Fruit fly (Drosophila melanogaster) whole organism, embryonic: ENCODE results near the gene CG17177.
A peak's percentile ranks its signal among the peaks of the same experiment; 100 is the strongest.

Experiments
- Atf-2 ChIP-seq: fragments of 200-800 bp; sonication (Bioruptor generic); optimal IDR thresholded peaks from 2 replicates; lab custom pipeline; 2016; ENCODE audit warnings: missing biosample characterization, missing genetic modification characterization
- Atf3 ChIP-seq: fragments of 200-800 bp; sonication (Bioruptor generic); optimal IDR thresholded peaks from 3 replicates; lab custom pipeline; 2016; ENCODE audit warnings: missing biosample characterization, missing genetic modification characterization
- B-H2 ChIP-seq: fragments of 200-800 bp; sonication (Bioruptor generic); optimal IDR thresholded peaks from 2 replicates; lab custom pipeline; 2018; ENCODE audit warnings: missing biosample characterization, mild to moderate bottlenecking, missing genetic modification characterization
- Bteb2 ChIP-seq: fragments of 200-800 bp; sonication (Bioruptor generic); optimal IDR thresholded peaks from 2 replicates; lab custom pipeline; 2016; ENCODE audit warnings: missing biosample characterization, missing genetic modification characterization
- CG10654 ChIP-seq: fragments of 200-800 bp; sonication (Bioruptor generic); optimal IDR thresholded peaks from 2 replicates; lab custom pipeline; 2016; ENCODE audit warnings: missing biosample characterization, missing genetic modification characterization
- CG11723 ChIP-seq: fragments of 200-800 bp; sonication (Bioruptor generic); optimal IDR thresholded peaks from 2 replicates; lab custom pipeline; 2017; ENCODE audit warnings: missing biosample characterization, mild to moderate bottlenecking, missing genetic modification characterization
- CG12104 ChIP-seq: fragments of 200-800 bp; sonication (Bioruptor generic); optimal IDR thresholded peaks from 3 replicates; lab custom pipeline; 2016; ENCODE audit warnings: missing biosample characterization, missing genetic modification characterization
- CG12769 ChIP-seq: fragments of 200-800 bp; sonication (Bioruptor generic); optimal IDR thresholded peaks from 2 replicates; lab custom pipeline; 2019; ENCODE audit warnings: missing biosample characterization, mild to moderate bottlenecking, missing genetic modification characterization, moderate library complexity
- CG13296 ChIP-seq: fragments of 200-800 bp; sonication (Bioruptor generic); optimal IDR thresholded peaks from 3 replicates; lab custom pipeline; 2018; ENCODE audit warnings: missing biosample characterization, mild to moderate bottlenecking, missing genetic modification characterization
- CG14441 ChIP-seq: fragments of 200-800 bp; sonication (Bioruptor generic); IDR thresholded peaks from 2 replicates; pipeline ENCODE4 v1.3.6; 2022; ENCODE audit warnings: missing biosample characterization, missing genetic modification characterization
- CG16779 ChIP-seq: fragments of 200-800 bp; sonication (Bioruptor generic); IDR thresholded peaks from 2 replicates; pipeline ENCODE4 v1.3.6; 2022; ENCODE audit warnings: missing biosample characterization, missing genetic modification characterization
- CG18599 ChIP-seq: fragments of 200-800 bp; sonication (Bioruptor generic); optimal IDR thresholded peaks from 3 replicates; lab custom pipeline; 2017; ENCODE audit warnings: missing biosample characterization, missing genetic modification characterization, mild to moderate bottlenecking, moderate library complexity, missing genetic modification reagents
- CG4820 ChIP-seq: fragments of 200-800 bp; sonication (Bioruptor generic); optimal IDR thresholded peaks from 3 replicates; lab custom pipeline; 2016; ENCODE audit warnings: missing biosample characterization, missing genetic modification characterization
- CG6765 ChIP-seq: fragments of 200-800 bp; sonication (Bioruptor generic); optimal IDR thresholded peaks from 3 replicates; lab custom pipeline; 2017; ENCODE audit warnings: missing biosample characterization, mild to moderate bottlenecking, missing genetic modification characterization
- CG8290 ChIP-seq, 3 experiments: fragments of 200-800 bp; sonication (Bioruptor generic); optimal IDR thresholded peaks; 2 replicates each; lab custom pipeline; 2016 to 2019; ENCODE audit warnings: missing biosample characterization in 3 of 3, missing genetic modification characterization in 3 of 3, mild to moderate bottlenecking in 2 of 3, moderate library complexity in 1 of 3
- CTCF ChIP-seq: fragments of 200-800 bp; sonication (Bioruptor generic); optimal IDR thresholded peaks from 2 replicates; lab custom pipeline; 2017; ENCODE audit warnings: missing biosample characterization, mild to moderate bottlenecking, missing genetic modification characterization, moderate library complexity
- CrebB ChIP-seq: fragments of 200-800 bp; sonication (Bioruptor generic); optimal IDR thresholded peaks from 3 replicates; lab custom pipeline; 2018; ENCODE audit warnings: missing biosample characterization, mild to moderate bottlenecking, missing genetic modification characterization
- D ChIP-seq, 2 experiments: fragments of 200-800 bp in 1 of 2; fragments of >200 bp in 1 of 2; sonication (Bioruptor generic) in 1 of 2; optimal IDR thresholded peaks; 2 replicates in 1 of 2; 3 replicates in 1 of 2; lab custom pipeline; 2017; ENCODE audit warnings: mild to moderate bottlenecking in 1 of 2, missing biosample characterization in 1 of 2, missing genetic modification characterization in 1 of 2, missing genetic modification reagents in 1 of 2
- Dbx ChIP-seq: fragments of 200-800 bp; sonication (Bioruptor generic); IDR thresholded peaks from 3 replicates; pipeline ENCODE4 v1.3.6; 2022; ENCODE audit warnings: missing biosample characterization, missing genetic modification characterization
- Dip3 ChIP-seq: fragments of 200-800 bp; sonication (Bioruptor generic); optimal IDR thresholded peaks from 3 replicates; lab custom pipeline; 2016; ENCODE audit warnings: missing biosample characterization, missing genetic modification characterization
- Dll ChIP-seq: fragments of 200-800 bp; sonication (Bioruptor generic); IDR thresholded peaks from 4 replicates; pipeline ENCODE4 v1.3.6; 2022; ENCODE audit warnings: missing biosample characterization, missing genetic modification characterization; ENCODE audit not compliant: partially characterized antibody
- Doc3 ChIP-seq: fragments of 200-800 bp; sonication (Bioruptor generic); IDR thresholded peaks from 3 replicates; pipeline ENCODE4 v1.3.6; 2022; ENCODE audit warnings: missing biosample characterization, missing genetic modification characterization; ENCODE audit not compliant: partially characterized antibody
- GATAe ChIP-seq: fragments of 200-800 bp; sonication (Bioruptor generic); conservative IDR thresholded peaks from 2 replicates; pipeline ENCODE4 v1.3.6; 2022; ENCODE audit warnings: missing biosample characterization, missing genetic modification characterization
- Gsc ChIP-seq: fragments of 200-800 bp; sonication (Bioruptor generic); IDR thresholded peaks from 2 replicates; pipeline ENCODE4 v1.3.6; 2022; ENCODE audit warnings: missing biosample characterization, missing genetic modification characterization
- HmgD ChIP-seq: fragments of 200-800 bp; sonication (Bioruptor generic); optimal IDR thresholded peaks from 3 replicates; lab custom pipeline; 2016; ENCODE audit warnings: missing biosample characterization, missing genetic modification characterization
- Meics ChIP-seq: fragments of 200-800 bp; sonication (Bioruptor generic); optimal IDR thresholded peaks from 2 replicates; lab custom pipeline; 2017; ENCODE audit warnings: missing biosample characterization, mild to moderate bottlenecking, missing genetic modification characterization
- Poxn ChIP-seq: fragments of 200-800 bp; sonication (Bioruptor generic); IDR thresholded peaks from 2 replicates; pipeline ENCODE4 v1.3.6; 2022; ENCODE audit warnings: missing biosample characterization, missing genetic modification characterization
- Ravus ChIP-seq: fragments of 200-800 bp; sonication (Bioruptor generic); IDR thresholded peaks from 2 replicates; pipeline ENCODE4 v1.3.6; 2022; ENCODE audit warnings: missing biosample characterization, missing genetic modification characterization
- Side ChIP-seq: fragments of 200-800 bp; sonication (Bioruptor generic); optimal IDR thresholded peaks from 2 replicates; lab custom pipeline; 2016; ENCODE audit warnings: missing biosample characterization, missing genetic modification characterization
- YL-1 ChIP-seq: fragments of 200-800 bp; sonication (Bioruptor generic); optimal IDR thresholded peaks from 3 replicates; lab custom pipeline; 2017; ENCODE audit warnings: missing biosample characterization, mild to moderate bottlenecking, missing genetic modification characterization
- bcd ChIP-seq: fragments of 200-800 bp; sonication (Bioruptor generic); optimal IDR thresholded peaks from 2 replicates; lab custom pipeline; 2017; ENCODE audit warnings: missing biosample characterization, mild to moderate bottlenecking, missing genetic modification characterization
- bsh ChIP-seq, 2 experiments: fragments of 200-800 bp; sonication (Bioruptor generic); optimal IDR thresholded peaks; 2 replicates each; lab custom pipeline; 2017 to 2018; ENCODE audit warnings: mild to moderate bottlenecking in 2 of 2, missing biosample characterization in 2 of 2, missing genetic modification characterization in 2 of 2, moderate library complexity in 1 of 2
- cato ChIP-seq: fragments of 200-800 bp; sonication (Bioruptor generic); optimal IDR thresholded peaks from 2 replicates; lab custom pipeline; 2016; ENCODE audit warnings: missing biosample characterization, missing genetic modification characterization, borderline replicate concordance
- crp ChIP-seq, 2 experiments: fragments of 200-800 bp; sonication (Bioruptor generic); optimal IDR thresholded peaks; 2 replicates in 1 of 2; 3 replicates in 1 of 2; lab custom pipeline; 2017; ENCODE audit warnings: missing biosample characterization in 2 of 2, missing genetic modification characterization in 2 of 2, mild to moderate bottlenecking in 1 of 2, moderate library complexity in 1 of 2
- cwo ChIP-seq: fragments of 200-800 bp; sonication (Bioruptor generic); optimal IDR thresholded peaks from 3 replicates; lab custom pipeline; 2017; ENCODE audit warnings: missing biosample characterization, missing genetic modification characterization, mild to moderate bottlenecking, moderate library complexity, missing genetic modification reagents
- da ChIP-seq: fragments of 200-800 bp; sonication (Bioruptor generic); optimal IDR thresholded peaks from 2 replicates; lab custom pipeline; 2016; ENCODE audit warnings: missing biosample characterization, missing genetic modification characterization
- disco-r ChIP-seq: fragments of 200-800 bp; sonication (Bioruptor generic); optimal IDR thresholded peaks from 2 replicates; lab custom pipeline; 2016; ENCODE audit warnings: missing biosample characterization, missing genetic modification characterization
- dmrt99B ChIP-seq: fragments of 200-800 bp; sonication (Bioruptor generic); optimal IDR thresholded peaks from 2 replicates; lab custom pipeline; 2018; ENCODE audit warnings: missing biosample characterization, mild to moderate bottlenecking, missing genetic modification characterization, moderate library complexity
- dpn ChIP-seq, 2 experiments: fragments of 200-800 bp; sonication (Bioruptor generic); optimal IDR thresholded peaks; 3 replicates each; lab custom pipeline; 2016; ENCODE audit warnings: missing biosample characterization in 2 of 2, missing genetic modification characterization in 2 of 2
- en ChIP-seq: fragments of 200-800 bp; sonication (Bioruptor generic); optimal IDR thresholded peaks from 2 replicates; lab custom pipeline; 2016; ENCODE audit warnings: missing biosample characterization, missing genetic modification characterization
- ewg ChIP-seq: fragments of 200-800 bp; sonication (Bioruptor generic); optimal IDR thresholded peaks from 3 replicates; lab custom pipeline; 2017; ENCODE audit warnings: mild to moderate bottlenecking, missing biosample characterization, missing genetic modification reagents, missing genetic modification characterization
- fu2 ChIP-seq: fragments of 200-800 bp; sonication (Bioruptor generic); optimal IDR thresholded peaks from 2 replicates; lab custom pipeline; 2016; ENCODE audit warnings: missing biosample characterization, missing genetic modification characterization
- gro ChIP-seq: fragments of 200-800 bp; sonication (Bioruptor generic); optimal IDR thresholded peaks from 2 replicates; lab custom pipeline; 2016; ENCODE audit warnings: missing biosample characterization, missing genetic modification characterization
- gt ChIP-seq: fragments of 200-800 bp; sonication (Bioruptor generic); IDR thresholded peaks from 2 replicates; pipeline ENCODE4 v1.3.6; 2022; ENCODE audit warnings: missing biosample characterization, missing genetic modification characterization
- lilli ChIP-seq: fragments of 200-800 bp; sonication (Bioruptor generic); optimal IDR thresholded peaks from 3 replicates; lab custom pipeline; 2016; ENCODE audit warnings: missing biosample characterization, missing genetic modification characterization
- nom ChIP-seq: fragments of 200-800 bp; sonication (Bioruptor generic); optimal IDR thresholded peaks from 2 replicates; lab custom pipeline; 2017; ENCODE audit warnings: missing biosample characterization, missing genetic modification characterization, mild to moderate bottlenecking, moderate library complexity, missing genetic modification reagents
- sisA ChIP-seq: fragments of 200-800 bp; sonication (Bioruptor generic); IDR thresholded peaks from 2 replicates; pipeline ENCODE4 v1.3.6; 2022; ENCODE audit warnings: missing biosample characterization, missing genetic modification characterization
- tap ChIP-seq: fragments of 200-800 bp; optimal IDR thresholded peaks from 3 replicates; lab custom pipeline; 2019; ENCODE audit warnings: missing biosample characterization, mild to moderate bottlenecking, missing genetic modification characterization, moderate library complexity
- tgo ChIP-seq: fragments of 200-800 bp; sonication (Bioruptor generic); IDR thresholded peaks from 3 replicates; pipeline ENCODE4 v1.3.6; 2022; ENCODE audit warnings: missing biosample characterization, missing genetic modification characterization
- tna ChIP-seq: fragments of 200-800 bp; sonication (Bioruptor generic); IDR thresholded peaks from 2 replicates; pipeline ENCODE4 v1.3.6; 2022; ENCODE audit warnings: missing biosample characterization, missing genetic modification characterization; ENCODE audit not compliant: partially characterized antibody

The CG17177 gene

dm6 chr3L:14708053-14708452 is 6.6 kb upstream of the CG17177 start (continued):
- no peak for TF ChIP-seq Dbx (GFP tag; lab: Robert Waterston, UW)
- no peak for TF ChIP-seq crp (GFP tag; optimal IDR thresholded peaks at IDR 0.05; lab: Kevin White, UChicago)
- no peak for TF ChIP-seq ewg (GFP tag; lab: Kevin White, UChicago)
- no peak for TF ChIP-seq Doc3 (GFP tag; lab: Robert Waterston, UW)
- TF ChIP-seq Side (GFP tag; lab: Kevin White, UChicago), result no peak
- no peak for TF ChIP-seq CG12104 (GFP tag; lab: Kevin White, UChicago)
- TF ChIP-seq HmgD, result no peak
- peak; percentile 64 for TF ChIP-seq CG18599 (GFP tag; lab: Kevin White, UChicago)
- TF ChIP-seq YL-1 (GFP tag; lab: Kevin White, UChicago), result no peak
- TF ChIP-seq dmrt99B (tag; lab: Kevin White, UChicago), result peak; percentile 44
- no peak for TF ChIP-seq CTCF (GFP tag; lab: Kevin White, UChicago)
- 0 out of 3 replicates have a peak, but pooled peaks have one; percentile 19 for TF ChIP-seq tgo (GFP tag; lab: Robert Waterston, UW)
- TF ChIP-seq fu2 (GFP tag; lab: Kevin White, UChicago), result peak; percentile 1
- no peak for TF ChIP-seq CG11723 (GFP tag; lab: Kevin White, UChicago)
- peak; percentile 54 for TF ChIP-seq CG12769 (tag; lab: Kevin White, UChicago)
- no peak for TF ChIP-seq CG4820 (GFP tag; lab: Kevin White, UChicago)
- no peak for TF ChIP-seq Atf-2 (GFP tag; lab: Kevin White, UChicago)
- peak; percentile 12 for TF ChIP-seq Dip3
- TF ChIP-seq CG16779 (GFP tag; lab: Robert Waterston, UW), result peak; percentile 48; the same call in 1 of the 2 replicates
- TF ChIP-seq Dll, result no peak
- TF ChIP-seq CG14441 (GFP tag; lab: Robert Waterston, UW), result 0 out of 2 replicates have a peak, but pooled peaks have one; percentile 32
- TF ChIP-seq Ravus, result no peak
- TF ChIP-seq Atf3 (GFP tag; lab: Kevin White, UChicago), result no peak
- peak; percentile 23 for TF ChIP-seq CrebB (tag; lab: Kevin White, UChicago)
- TF ChIP-seq Bteb2 (GFP tag; lab: Kevin White, UChicago), result no peak
- TF ChIP-seq en (GFP tag; lab: Kevin White, UChicago), result no peak
- no peak for TF ChIP-seq sisA (GFP tag; lab: Robert Waterston, UW)
- peak; percentile 59 for TF ChIP-seq CG13296
- no peak for TF ChIP-seq nom
- no peak for TF ChIP-seq GATAe (GFP tag; lab: Robert Waterston, UW)
- TF ChIP-seq tna, result no peak
- peak in 1 of 2 experiments; percentile 38 for TF ChIP-seq dpn (GFP tag; optimal IDR thresholded peaks at IDR 0.05; lab: Kevin White, UChicago)
- peak; percentile 44 for TF ChIP-seq Meics (GFP tag; lab: Kevin White, UChicago)
- TF ChIP-seq Poxn (GFP tag; lab: Robert Waterston, UW), result 0 out of 2 replicates have a peak, but pooled peaks have one; percentile 27
- no peak for TF ChIP-seq da (GFP tag; lab: Kevin White, UChicago)
- TF ChIP-seq disco-r, result no peak
- TF ChIP-seq B-H2 (GFP tag; lab: Kevin White, UChicago), result peak; percentile 36
- no peak for TF ChIP-seq tap (tag; lab: Kevin White, UChicago)
- TF ChIP-seq lilli (GFP tag; lab: Kevin White, UChicago), result peak; percentile 30
- TF ChIP-seq gt (GFP tag; lab: Robert Waterston, UW), result no peak
- peak; percentile 18 for TF ChIP-seq bcd
- no peak for TF ChIP-seq cwo (GFP tag; lab: Kevin White, UChicago)
- TF ChIP-seq CG10654 (GFP tag; lab: Kevin White, UChicago), result peak; percentile 37
- no peak for TF ChIP-seq D (optimal IDR thresholded peaks at IDR 0.05; lab: Kevin White, UChicago)
- no peak for TF ChIP-seq D (GFP tag; optimal IDR thresholded peaks at IDR 0.05; lab: Kevin White, UChicago)
- TF ChIP-seq bsh (GFP tag; optimal IDR thresholded peaks at IDR 0.05; lab: Kevin White, UChicago), result no peak
- peak; percentile 59 for TF ChIP-seq CG6765 (GFP tag; lab: Kevin White, UChicago)
- TF ChIP-seq gro (GFP tag; lab: Kevin White, UChicago), result peak; percentile 48
- TF ChIP-seq cato, result no peak
- no peak for TF ChIP-seq Gsc (GFP tag; lab: Robert Waterston, UW)
- no peak for TF ChIP-seq CG8290 (GFP tag; optimal IDR thresholded peaks at IDR 0.05; lab: Kevin White, UChicago)
- peak in 1 of 2 experiments; percentile 71 for TF ChIP-seq CG8290 (tag; optimal IDR thresholded peaks at IDR 0.05; lab: Kevin White, UChicago)
